Worm (Caenorhabditis elegans): ENCODE measurements around the gene T09F3.2.

DNA sequence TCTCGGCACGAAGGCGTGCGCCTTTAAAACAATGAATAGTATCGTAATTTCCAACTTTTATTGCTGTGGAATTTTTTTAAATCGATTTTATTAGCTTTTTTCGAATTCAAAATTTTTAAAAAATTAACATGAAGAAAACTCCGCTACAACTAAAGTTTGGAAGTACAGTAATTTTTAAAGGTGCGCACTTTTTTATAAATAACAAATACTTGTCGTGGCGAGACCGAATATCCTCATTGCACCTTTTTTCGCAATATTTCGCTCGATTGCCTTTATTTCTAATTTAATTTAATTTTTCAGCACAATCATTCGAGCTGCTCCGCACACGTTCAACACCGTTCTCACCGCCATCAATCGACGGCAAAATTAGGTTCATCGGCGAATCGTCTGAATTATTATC is at the start of gene T09F3.2, which contains the start of gene T09F3.7:
- TF ChIP-seq W03F9.2 (tag; optimal IDR thresholded peaks at IDR 0.05) (no peak), him-1 (tag; optimal IDR thresholded peaks at IDR 0.05) (no peak), dao-5 (tag; optimal IDR thresholded peaks at IDR 0.05) (no peak)
